Fruit fly (Drosophila melanogaster) whole organism, embryonic: ENCODE measurements around the gene MAGE.
A peak's percentile ranks its signal among the peaks of the same experiment; 100 is the strongest.

Source experiments
- Ada2b ChIP-seq: fragments of 200-800 bp; sonication (Bioruptor generic); IDR thresholded peaks from 2 replicates; pipeline ENCODE4 v1.3.6; 2022; ENCODE audit warnings: missing biosample characterization, missing genetic modification characterization
- Awh ChIP-seq: fragments of 200-800 bp; sonication (Bioruptor generic); IDR thresholded peaks from 2 replicates; pipeline ENCODE4, ENCODE4 v1.3.6; 2022; ENCODE audit warnings: missing biosample characterization, missing genetic modification characterization
- CG10366 ChIP-seq: fragments of 200-800 bp; sonication (Bioruptor generic); IDR thresholded peaks from 2 replicates; pipeline ENCODE4 v1.3.6; 2022; ENCODE audit warnings: missing biosample characterization, missing genetic modification characterization
- CG10462 ChIP-seq: fragments of 200-800 bp; sonication (Bioruptor generic); optimal IDR thresholded peaks from 2 replicates; lab custom pipeline; 2016; ENCODE audit warnings: missing biosample characterization, missing genetic modification characterization
- CG11085 ChIP-seq: fragments of 200-800 bp; sonication (Bioruptor generic); IDR thresholded peaks from 2 replicates; pipeline ENCODE4 v1.3.6; 2022; ENCODE audit warnings: missing biosample characterization, missing genetic modification characterization
- CG12659 ChIP-seq: fragments of 200-800 bp; sonication (Bioruptor generic); optimal IDR thresholded peaks from 3 replicates; lab custom pipeline; 2017; ENCODE audit warnings: mild to moderate bottlenecking, missing biosample characterization, missing genetic modification reagents, missing genetic modification characterization
- CG15269 ChIP-seq: fragments of 200-800 bp; sonication (Bioruptor generic); optimal IDR thresholded peaks from 2 replicates; lab custom pipeline; 2018; ENCODE audit warnings: missing biosample characterization, mild to moderate bottlenecking, missing genetic modification characterization, moderate library complexity
- CG1647 ChIP-seq: fragments of 200-800 bp; sonication (Bioruptor generic); optimal IDR thresholded peaks from 3 replicates; lab custom pipeline; 2016; ENCODE audit warnings: missing biosample characterization, missing genetic modification characterization
- CG16779 ChIP-seq: fragments of 200-800 bp; sonication (Bioruptor generic); IDR thresholded peaks from 2 replicates; pipeline ENCODE4 v1.3.6; 2022; ENCODE audit warnings: missing biosample characterization, missing genetic modification characterization
- CG17186 ChIP-seq: fragments of 200-800 bp; sonication (Bioruptor generic); optimal IDR thresholded peaks from 3 replicates; lab custom pipeline; 2017; ENCODE audit warnings: missing biosample characterization, missing genetic modification reagents, missing genetic modification characterization
- CG17912 ChIP-seq: fragments of 200-800 bp; sonication (Bioruptor generic); optimal IDR thresholded peaks from 2 replicates; lab custom pipeline; 2018; ENCODE audit warnings: missing biosample characterization, mild to moderate bottlenecking, missing genetic modification characterization
- CG2120 ChIP-seq: fragments of 200-800 bp; sonication (Bioruptor generic); optimal IDR thresholded peaks from 3 replicates; lab custom pipeline; 2016; ENCODE audit warnings: missing biosample characterization, missing genetic modification characterization
- CG3838 ChIP-seq: fragments of 200-800 bp; sonication (Bioruptor generic); optimal IDR thresholded peaks from 3 replicates; lab custom pipeline; 2016; ENCODE audit warnings: missing biosample characterization, missing genetic modification characterization
- CG8089 ChIP-seq: fragments of 200-800 bp; sonication (Bioruptor generic); optimal IDR thresholded peaks from 3 replicates; lab custom pipeline; 2016; ENCODE audit warnings: missing biosample characterization, missing genetic modification characterization
- CG8924 ChIP-seq: fragments of 200-800 bp; optimal IDR thresholded peaks from 3 replicates; lab custom pipeline; 2019; ENCODE audit warnings: missing biosample characterization, mild to moderate bottlenecking, missing genetic modification characterization, moderate library complexity
- CG9817 ChIP-seq: fragments of 200-800 bp; sonication (Bioruptor generic); optimal IDR thresholded peaks from 2 replicates; lab custom pipeline; 2018; ENCODE audit warnings: missing biosample characterization, mild to moderate bottlenecking, missing genetic modification characterization, moderate library complexity
- CHES-1-like ChIP-seq: fragments of 200-800 bp; sonication (Bioruptor generic); optimal IDR thresholded peaks from 2 replicates; lab custom pipeline; 2016; ENCODE audit warnings: missing biosample characterization, missing genetic modification characterization
- D ChIP-seq, 2 experiments: fragments of 200-800 bp in 1 of 2; fragments of >200 bp in 1 of 2; sonication (Bioruptor generic) in 1 of 2; optimal IDR thresholded peaks; 2 replicates in 1 of 2; 3 replicates in 1 of 2; lab custom pipeline; 2017; ENCODE audit warnings: mild to moderate bottlenecking in 1 of 2, missing biosample characterization in 1 of 2, missing genetic modification characterization in 1 of 2, missing genetic modification reagents in 1 of 2
- ERR ChIP-seq: fragments of 200-800 bp; sonication (Bioruptor generic); optimal IDR thresholded peaks from 2 replicates; lab custom pipeline; 2016; ENCODE audit warnings: missing biosample characterization, missing genetic modification characterization
- Elba2 ChIP-seq: fragments of 200-800 bp; sonication (Bioruptor generic); optimal IDR thresholded peaks from 3 replicates; lab custom pipeline; 2016; ENCODE audit warnings: missing biosample characterization, missing genetic modification characterization
- Gsc ChIP-seq: fragments of 200-800 bp; sonication (Bioruptor generic); IDR thresholded peaks from 2 replicates; pipeline ENCODE4 v1.3.6; 2022; ENCODE audit warnings: missing biosample characterization, missing genetic modification characterization
- Gug ChIP-seq: fragments of 200-800 bp; sonication (Bioruptor generic); IDR thresholded peaks from 4 replicates; pipeline ENCODE4 v1.3.6; 2022; ENCODE audit warnings: missing biosample characterization, missing genetic modification characterization
- HLH3B ChIP-seq: fragments of 200-800 bp; sonication (Bioruptor generic); IDR thresholded peaks from 2 replicates; pipeline ENCODE4 v1.3.6; 2022; ENCODE audit warnings: missing biosample characterization, missing genetic modification characterization
- HLH4C ChIP-seq: fragments of 200-800 bp; sonication (Bioruptor generic); IDR thresholded peaks from 3 replicates; pipeline ENCODE4 v1.3.6; 2022; ENCODE audit warnings: missing biosample characterization, missing genetic modification characterization; ENCODE audit not compliant: partially characterized antibody
- HLHmδ ChIP-seq: fragments of 200-800 bp; sonication (Bioruptor generic); optimal IDR thresholded peaks from 2 replicates; lab custom pipeline; 2018; ENCODE audit warnings: missing biosample characterization, mild to moderate bottlenecking, missing genetic modification characterization, moderate library complexity
- Hsf ChIP-seq: fragments of 200-800 bp; sonication (Bioruptor generic); optimal IDR thresholded peaks from 3 replicates; lab custom pipeline; 2016; ENCODE audit warnings: missing biosample characterization, missing genetic modification characterization
- Mad ChIP-seq: fragments of 200-800 bp; sonication (Bioruptor generic); optimal IDR thresholded peaks from 2 replicates; lab custom pipeline; 2016; ENCODE audit warnings: missing biosample characterization, missing genetic modification characterization
- NFAT ChIP-seq: fragments of 200-800 bp; sonication (Bioruptor generic); IDR thresholded peaks from 2 replicates; pipeline ENCODE4 v1.3.6; 2022; ENCODE audit warnings: missing biosample characterization, missing genetic modification characterization
- NK7.1 ChIP-seq: fragments of 200-800 bp; sonication (Bioruptor generic); optimal IDR thresholded peaks from 3 replicates; lab custom pipeline; 2016; ENCODE audit warnings: missing biosample characterization, missing genetic modification characterization
- Opbp ChIP-seq: fragments of 200-800 bp; sonication (Bioruptor generic); IDR thresholded peaks from 3 replicates; pipeline ENCODE4 v1.3.6; 2022; ENCODE audit warnings: missing biosample characterization, missing genetic modification characterization; ENCODE audit not compliant: partially characterized antibody
- Six4 ChIP-seq: fragments of 200-800 bp; sonication (Bioruptor generic); optimal IDR thresholded peaks from 2 replicates; lab custom pipeline; 2016; ENCODE audit warnings: missing biosample characterization, missing genetic modification characterization
- Sry-δ ChIP-seq: fragments of 200-800 bp; sonication (Bioruptor generic); optimal IDR thresholded peaks from 2 replicates; lab custom pipeline; 2016; ENCODE audit warnings: missing biosample characterization, missing genetic modification characterization
- Trl ChIP-seq, 3 experiments: fragments of >200 bp in 2 of 3; fragments of 200-800 bp in 1 of 3; sonication (Bioruptor generic) in 1 of 3; optimal IDR thresholded peaks; 2 replicates in 1 of 3; 3 replicates in 2 of 3; lab custom pipeline; 2016 to 2017; ENCODE audit warnings: missing biosample characterization in 1 of 3, missing genetic modification characterization in 1 of 3
- ab ChIP-seq: fragments of 200-800 bp; sonication (Bioruptor generic); optimal IDR thresholded peaks from 2 replicates; lab custom pipeline; 2016; ENCODE audit warnings: missing biosample characterization, missing genetic modification characterization
- aop ChIP-seq: fragments of 200-800 bp; sonication (Bioruptor generic); IDR thresholded peaks from 2 replicates; pipeline ENCODE4 v1.3.6; 2022; ENCODE audit warnings: missing biosample characterization, missing genetic modification characterization
- chm ChIP-seq: fragments of 200-800 bp; sonication (Bioruptor generic); IDR thresholded peaks from 2 replicates; pipeline ENCODE4 v1.3.6; 2022; ENCODE audit warnings: missing biosample characterization, missing genetic modification characterization
- corto ChIP-seq: fragments of 200-800 bp; sonication (Bioruptor generic); optimal IDR thresholded peaks from 2 replicates; lab custom pipeline; 2016; ENCODE audit warnings: missing biosample characterization, mild to moderate bottlenecking, missing genetic modification characterization, moderate library complexity
- eyg ChIP-seq: fragments of 200-800 bp; sonication (Bioruptor generic); optimal IDR thresholded peaks from 3 replicates; lab custom pipeline; 2016; ENCODE audit warnings: missing biosample characterization, missing genetic modification characterization
- fd96Cb ChIP-seq: fragments of 200-800 bp; sonication (Bioruptor generic); optimal IDR thresholded peaks from 2 replicates; lab custom pipeline; 2018; ENCODE audit warnings: missing biosample characterization, mild to moderate bottlenecking, missing genetic modification characterization, moderate library complexity
- kay ChIP-seq: fragments of 200-800 bp; sonication (Bioruptor generic); optimal IDR thresholded peaks from 2 replicates; lab custom pipeline; 2016; ENCODE audit warnings: missing biosample characterization, missing genetic modification characterization
- lilli ChIP-seq: fragments of 200-800 bp; sonication (Bioruptor generic); optimal IDR thresholded peaks from 3 replicates; lab custom pipeline; 2016; ENCODE audit warnings: missing biosample characterization, missing genetic modification characterization
- luna ChIP-seq: fragments of 200-800 bp; sonication (Bioruptor generic); optimal IDR thresholded peaks from 2 replicates; lab custom pipeline; 2016; ENCODE audit warnings: missing biosample characterization, missing genetic modification characterization
- mirr ChIP-seq: fragments of 200-800 bp; sonication (Bioruptor generic); optimal IDR thresholded peaks from 3 replicates; lab custom pipeline; 2018; ENCODE audit warnings: missing biosample characterization, mild to moderate bottlenecking, missing genetic modification characterization
- nmo ChIP-seq: fragments of 200-800 bp; sonication (Bioruptor generic); optimal IDR thresholded peaks from 2 replicates; lab custom pipeline; 2018; ENCODE audit warnings: missing biosample characterization, mild to moderate bottlenecking, missing genetic modification characterization, moderate library complexity
- so ChIP-seq: fragments of 200-800 bp; sonication (Bioruptor generic); IDR thresholded peaks from 3 replicates; pipeline ENCODE4 v1.3.6; 2022; ENCODE audit warnings: missing biosample characterization, missing genetic modification characterization
- ttk ChIP-seq: fragments of 200-800 bp; sonication (Bioruptor generic); IDR thresholded peaks from 2 replicates; pipeline ENCODE4 v2.1.2; 2022; ENCODE audit warnings: missing biosample characterization, missing genetic modification characterization
- twi ChIP-seq: fragments of 200-800 bp; optimal IDR thresholded peaks from 2 replicates; lab custom pipeline; 2019; ENCODE audit warnings: missing biosample characterization, mild to moderate bottlenecking, missing genetic modification characterization, moderate library complexity
- unpg ChIP-seq: fragments of 200-800 bp; sonication (Bioruptor generic); optimal IDR thresholded peaks from 3 replicates; lab custom pipeline; 2018; ENCODE audit warnings: missing biosample characterization, mild to moderate bottlenecking, missing genetic modification characterization, moderate library complexity
- wor ChIP-seq: fragments of 200-800 bp; sonication (Bioruptor generic); IDR thresholded peaks from 2 replicates; pipeline ENCODE4 v1.3.6; 2022; ENCODE audit warnings: missing biosample characterization, missing genetic modification characterization

Gene MAGE

DNA sequence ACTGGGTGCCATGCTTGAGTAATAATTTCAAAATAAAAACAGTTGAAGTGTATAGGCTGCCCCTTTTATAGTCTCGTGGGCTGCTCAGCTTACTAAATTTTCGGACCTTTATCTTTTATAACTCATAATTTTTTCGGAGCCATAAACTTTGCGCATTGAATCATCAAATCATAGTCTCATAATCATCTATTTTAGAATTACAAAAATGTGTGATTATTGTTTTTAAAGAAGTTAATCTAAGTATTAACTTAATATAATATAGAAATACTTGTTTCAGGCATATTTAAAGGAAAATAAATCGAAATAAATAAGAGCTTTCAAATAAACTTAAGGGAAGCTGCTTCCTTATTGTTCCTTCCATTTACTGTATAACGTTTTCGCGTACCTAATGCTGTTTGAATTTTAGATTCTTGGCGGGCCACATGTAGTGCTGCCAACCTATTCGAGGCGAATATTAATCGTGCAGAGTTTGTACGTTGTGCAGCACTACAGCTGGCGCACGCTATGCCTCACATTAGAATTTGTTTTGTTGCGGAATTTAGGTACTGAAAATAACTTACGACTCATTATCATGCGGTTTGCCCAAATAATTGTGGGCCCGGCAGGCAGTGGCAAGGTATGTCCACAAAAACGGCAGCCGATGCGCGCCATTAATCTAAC lies 10.6 kb downstream of the MAGE start, which contains the start of the genes CG14610 and CG2656 (continued):
- TF ChIP-seq CG8089 (GFP tag; lab: Kevin White, UChicago) (peak; percentile 71), CG16779 (GFP tag; lab: Robert Waterston, UW) (peak; percentile 50; the same call in 1 of the 2 replicates), D (optimal IDR thresholded peaks at IDR 0.05; lab: Kevin White, UChicago) (no peak), D (GFP tag; optimal IDR thresholded peaks at IDR 0.05; lab: Kevin White, UChicago) (peak; percentile 10), lilli (GFP tag; lab: Kevin White, UChicago) (peak; percentile 91), eyg (GFP tag; lab: Kevin White, UChicago) (peak; percentile 48), ERR (GFP tag; lab: Kevin White, UChicago) (peak; percentile 75), ttk (peak; percentile 57; the same call in 1 of the 2 replicates), CHES-1-like (GFP tag; lab: Kevin White, UChicago) (peak; percentile 82), CG9817 (tag; lab: Kevin White, UChicago) (peak; percentile 53), Ada2b (GFP tag; lab: Robert Waterston, UW) (peak; percentile 51; the same call in 1 of the 2 replicates), HLH3B (0 out of 2 replicates have a peak, but pooled peaks have one; percentile 38), Six4 (GFP tag; lab: Kevin White, UChicago) (peak; percentile 78), CG17912 (GFP tag; lab: Kevin White, UChicago) (peak; percentile 59), HLHmδ (GFP tag; lab: Kevin White, UChicago) (no peak), CG17186 (peak; percentile 96), mirr (peak; percentile 53), CG11085 (GFP tag; lab: Robert Waterston, UW) (0 out of 2 replicates have a peak, but pooled peaks have one; percentile 38), Mad (peak; percentile 88), Gug (GFP tag; lab: Robert Waterston, UW) (peak; percentile 89), twi (tag; lab: Kevin White, UChicago) (peak; percentile 16), CG2120 (peak; percentile 92), ab (GFP tag; lab: Kevin White, UChicago) (no peak), CG1647 (GFP tag; lab: Kevin White, UChicago) (peak; percentile 79), chm (GFP tag; lab: Robert Waterston, UW) (peak; percentile 47; the same call in 1 of the 2 replicates), unpg (GFP tag; lab: Kevin White, UChicago) (peak; percentile 54), CG15269 (tag; lab: Kevin White, UChicago) (no peak), kay (GFP tag; lab: Kevin White, UChicago) (peak; percentile 77), Gsc (GFP tag; lab: Robert Waterston, UW) (no peak), CG12659 (GFP tag; lab: Kevin White, UChicago) (peak; percentile 78), luna (GFP tag; lab: Kevin White, UChicago) (peak; percentile 1), corto (no peak), CG10366 (GFP tag; lab: Robert Waterston, UW) (peak; percentile 61), fd96Cb (peak; percentile 37), NK7.1 (GFP tag; lab: Kevin White, UChicago) (peak; percentile 54), nmo (GFP tag; lab: Kevin White, UChicago) (peak; percentile 68), aop (GFP tag; lab: Robert Waterston, UW) (no peak), Awh (GFP tag; lab: Robert Waterston, UW) (no peak), Hsf (GFP tag; lab: Kevin White, UChicago) (peak; percentile 88), so (GFP tag; lab: Robert Waterston, UW) (no peak), Sry-δ (GFP tag; lab: Kevin White, UChicago) (peak; percentile 70), NFAT (GFP tag; lab: Robert Waterston, UW) (peak; percentile 67), Trl (optimal IDR thresholded peaks at IDR 0.05; lab: Kevin White, UChicago) (no peak), Trl (GFP tag; optimal IDR thresholded peaks at IDR 0.05; lab: Kevin White, UChicago) (peak; percentile 94), HLH4C (GFP tag; lab: Robert Waterston, UW) (0 out of 3 replicates have a peak, but pooled peaks have one; percentile 34), Elba2 (GFP tag; lab: Kevin White, UChicago) (peak; percentile 25), CG8924 (tag; lab: Kevin White, UChicago) (peak; percentile 42), Opbp (GFP tag; lab: Robert Waterston, UW) (peak; percentile 56; the same call in 2 of the 3 replicates), CG3838 (peak; percentile 44), wor (GFP tag; lab: Robert Waterston, UW) (no peak), CG10462 (GFP tag; lab: Kevin White, UChicago) (peak; percentile 55)
